Worm (Caenorhabditis elegans) whole organism, L2 larva: ENCODE data around the gene F55G11.2.

ENCODE experiments used
- C34F6.9 ChIP-seq: fragments of 150-350 bp; optimal IDR thresholded peaks from 2 replicates; lab custom pipeline; 2014; ENCODE audit warnings: missing biosample characterization, missing genetic modification characterization
- Y55F3AM.14 ChIP-seq: fragments of 200-800 bp; sonication (Bioruptor generic); optimal IDR thresholded peaks from 2 replicates; lab custom pipeline; 2018; ENCODE audit warnings: mild to moderate bottlenecking, missing genetic modification characterization, missing compliant biosample characterization
- ZK546.5 ChIP-seq: sonication (generic microtip); optimal IDR thresholded peaks from 2 replicates; lab custom pipeline; 2017; ENCODE audit warnings: missing biosample characterization, missing genetic modification characterization
- alr-1 ChIP-seq: fragments of 150-350 bp; optimal IDR thresholded peaks from 2 replicates; lab custom pipeline; 2014; ENCODE audit warnings: missing biosample characterization, missing genetic modification characterization
- aly-2 ChIP-seq: fragments of 150-350 bp; optimal IDR thresholded peaks from 2 replicates; lab custom pipeline; 2014; ENCODE audit warnings: missing biosample characterization, missing genetic modification characterization
- ama-1 ChIP-seq: fragments of 150-350 bp; optimal IDR thresholded peaks from 2 replicates; lab custom pipeline; 2018; ENCODE audit warnings: inconsistent platforms
- blmp-1 ChIP-seq: sonication (generic microtip); optimal IDR thresholded peaks from 2 replicates; lab custom pipeline; 2017; ENCODE audit warnings: missing genetic modification characterization, mild to moderate bottlenecking, missing compliant biosample characterization, antibody characterized with exemption, moderate library complexity; ENCODE audit not compliant: insufficient read depth
- ceh-16 ChIP-seq: fragments of 150-350 bp; optimal IDR thresholded peaks from 2 replicates; lab custom pipeline; 2014; ENCODE audit warnings: missing biosample characterization, missing genetic modification characterization
- crh-2 ChIP-seq: sonication (generic microtip); optimal IDR thresholded peaks from 2 replicates; lab custom pipeline; 2017; ENCODE audit warnings: missing biosample characterization, missing genetic modification characterization
- dmd-4 ChIP-seq: sonication (generic microtip); optimal IDR thresholded peaks from 2 replicates; lab custom pipeline; 2017; ENCODE audit warnings: missing biosample characterization, missing genetic modification characterization
- egl-27 ChIP-seq: sonication (generic microtip); optimal IDR thresholded peaks from 3 replicates; lab custom pipeline; 2017; ENCODE audit warnings: missing biosample characterization, missing genetic modification reagents, missing genetic modification characterization
- fos-1 ChIP-seq: fragments of 150-350 bp; optimal IDR thresholded peaks from 2 replicates; lab custom pipeline; 2014; ENCODE audit warnings: missing biosample characterization, missing genetic modification characterization
- lin-39 ChIP-seq: fragments of 150-350 bp; optimal IDR thresholded peaks from 2 replicates; lab custom pipeline; 2014; ENCODE audit warnings: missing biosample characterization, missing genetic modification reagents, missing genetic modification characterization
- lsy-2 ChIP-seq, 2 experiments: fragments of 150-350 bp in 1 of 2; sonication (generic microtip) in 1 of 2; optimal IDR thresholded peaks; 2 replicates each; lab custom pipeline; 2014 to 2017; ENCODE audit warnings: missing biosample characterization in 2 of 2, missing genetic modification characterization in 2 of 2
- mab-5 ChIP-seq: fragments of 150-350 bp; optimal IDR thresholded peaks from 2 replicates; lab custom pipeline; 2014; ENCODE audit warnings: missing biosample characterization, missing genetic modification characterization
- mdl-1 ChIP-seq, 2 experiments: fragments of 150-350 bp in 1 of 2; sonication (generic microtip) in 1 of 2; optimal IDR thresholded peaks; 2 replicates each; lab custom pipeline; 2017; ENCODE audit warnings: missing biosample characterization in 2 of 2, missing genetic modification characterization in 2 of 2
- nhr-10 ChIP-seq: sonication (generic microtip); optimal IDR thresholded peaks from 2 replicates; lab custom pipeline; 2017; ENCODE audit warnings: missing biosample characterization, missing genetic modification characterization
- nhr-12 ChIP-seq: fragments of 150-350 bp; optimal IDR thresholded peaks from 2 replicates; lab custom pipeline; 2014; ENCODE audit warnings: missing biosample characterization, missing genetic modification characterization
- nhr-129 ChIP-seq: fragments of 150-350 bp; optimal IDR thresholded peaks from 2 replicates; lab custom pipeline; 2014; ENCODE audit warnings: missing biosample characterization, missing genetic modification characterization
- nhr-237 ChIP-seq: fragments of 150-350 bp; optimal IDR thresholded peaks from 2 replicates; lab custom pipeline; 2014; ENCODE audit warnings: missing biosample characterization, missing genetic modification characterization
- nhr-25 ChIP-seq: fragments of 150-350 bp; sonication (generic microtip); optimal IDR thresholded peaks from 3 replicates; lab custom pipeline; 2014; ENCODE audit warnings: missing biosample characterization, missing genetic modification characterization
- nhr-6 ChIP-seq: fragments of 150-350 bp; optimal IDR thresholded peaks from 2 replicates; lab custom pipeline; 2014; ENCODE audit warnings: missing biosample characterization, missing genetic modification characterization
- sma-9 ChIP-seq, 2 experiments: fragments of 150-350 bp in 1 of 2; sonication (generic microtip) in 1 of 2; optimal IDR thresholded peaks; 2 replicates each; lab custom pipeline; 2014 to 2016; ENCODE audit warnings: missing genetic modification characterization in 2 of 2, mild to moderate bottlenecking in 1 of 2, missing biosample characterization in 1 of 2, missing compliant biosample characterization in 1 of 2, missing genetic modification reagents in 1 of 2, moderate library complexity in 1 of 2
- snpc-4 ChIP-seq: fragments of 150-350 bp; optimal IDR thresholded peaks from 2 replicates; lab custom pipeline; 2014; ENCODE audit warnings: missing biosample characterization, missing genetic modification characterization
- unc-55 ChIP-seq: fragments of 150-350 bp; sonication (generic microtip); optimal IDR thresholded peaks from 3 replicates; lab custom pipeline; 2014; ENCODE audit warnings: missing biosample characterization, missing genetic modification reagents, missing genetic modification characterization
- zag-1 ChIP-seq: fragments of 150-350 bp; optimal IDR thresholded peaks from 2 replicates; lab custom pipeline; 2014; ENCODE audit warnings: missing biosample characterization, missing genetic modification characterization
- ztf-11 ChIP-seq: sonication (generic microtip); optimal IDR thresholded peaks from 2 replicates; lab custom pipeline; 2017; ENCODE audit warnings: missing biosample characterization, missing genetic modification characterization
- ztf-4 ChIP-seq: fragments of 150-350 bp; optimal IDR thresholded peaks from 2 replicates; lab custom pipeline; 2014; ENCODE audit warnings: missing biosample characterization, missing genetic modification characterization

The F55G11.2 gene

DNA sequence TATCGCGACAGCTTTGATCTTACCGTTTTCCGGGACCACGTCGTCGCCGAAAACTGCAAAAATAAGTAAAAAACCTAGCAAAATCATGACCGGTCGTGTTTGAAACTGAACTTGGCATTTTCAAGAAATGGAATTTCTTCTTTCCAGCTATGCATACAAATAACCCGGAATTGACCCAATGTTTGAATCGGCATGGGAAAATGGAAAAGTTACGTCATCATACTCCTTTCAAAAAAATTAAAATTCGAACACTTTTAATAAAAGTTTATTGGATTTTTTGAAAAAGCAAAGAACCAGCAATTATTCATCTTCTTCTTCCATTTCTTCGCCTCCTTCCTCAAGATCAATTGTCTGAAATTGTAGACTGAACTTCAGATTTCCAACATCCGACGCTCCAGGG is 25.3 kb upstream of the F55G11.2 start, which contains the start of gene K10D11.4:
K10D11.4 (minus strand) TSS at position 101 of the 400 bp plus-strand sequence.
- TF ChIP-seq nhr-6 (tag; lab: Kevin White, UChicago) (no peak), egl-27 (no peak), aly-2 (tag; lab: Kevin White, UChicago) (no peak), mdl-1 (tag; optimal IDR thresholded peaks at IDR 0.05; lab: Kevin White, UChicago) (no peak), nhr-12 (no peak), lin-39 (no peak), unc-55 (GFP tag; lab: Kevin White, UChicago) (no peak), zag-1 (tag; lab: Kevin White, UChicago) (no peak), crh-2 (tag; lab: Kevin White, UChicago) (no peak), ztf-11 (no peak)

DNA sequence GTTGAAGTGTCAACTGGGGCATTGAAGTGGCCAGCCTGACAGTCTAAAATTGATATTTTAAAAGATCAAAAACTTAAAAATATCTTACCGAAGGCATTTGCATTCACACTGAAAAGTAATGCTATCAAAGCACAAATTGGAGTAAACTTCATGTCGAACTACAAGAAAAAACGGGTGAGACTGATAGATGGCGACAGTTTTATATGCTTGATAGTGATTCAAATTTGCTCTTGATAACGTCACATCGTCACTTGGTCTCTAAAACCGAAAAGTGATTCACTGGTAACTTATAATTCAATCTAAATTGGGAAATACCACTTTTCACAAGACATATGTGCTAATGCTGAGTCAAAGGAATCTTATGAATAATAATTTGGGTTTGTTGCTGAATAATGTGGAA is 22.5 kb upstream of the F55G11.2 start, which contains the start of gene K10D11.5:
K10D11.5 (minus strand) TSS at position 215 of the 400 bp plus-strand sequence.
- TF ChIP-seq fos-1 (tag; lab: Kevin White, UChicago), result peak; percentile 94
- TF ChIP-seq nhr-12, result no peak

DNA sequence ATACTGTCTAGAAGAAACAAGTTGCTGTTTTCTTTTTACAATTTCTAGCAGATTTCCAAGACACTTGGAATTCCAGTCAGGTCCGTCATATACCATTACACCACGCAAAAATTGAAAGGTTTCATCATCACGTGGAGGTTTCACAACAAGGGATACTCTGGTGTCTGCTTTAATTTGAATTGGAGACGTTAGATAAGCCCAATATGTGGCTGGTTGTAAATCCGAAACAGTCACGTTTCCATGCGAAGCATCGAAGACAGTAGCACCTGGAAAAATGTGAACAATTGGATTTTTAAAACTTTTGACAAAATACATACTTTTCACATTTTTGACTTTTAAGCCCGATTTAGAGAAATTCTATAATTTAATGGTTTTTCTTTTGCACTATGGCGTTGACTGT is 21.5 kb upstream of the F55G11.2 start:
- TF ChIP-seq mdl-1 (tag; optimal IDR thresholded peaks at IDR 0.05; lab: Kevin White, UChicago), result no peak
- no peak for TF ChIP-seq nhr-6 (tag; lab: Kevin White, UChicago)
- no peak for TF ChIP-seq ZK546.5 (tag; lab: Kevin White, UChicago)
- no peak for TF ChIP-seq nhr-129 (tag; lab: Kevin White, UChicago)
- no peak for TF ChIP-seq dmd-4 (tag; lab: Kevin White, UChicago)
- no peak for TF ChIP-seq fos-1 (tag; lab: Kevin White, UChicago)
- no peak for TF ChIP-seq nhr-25 (tag; lab: Kevin White, UChicago)

DNA sequence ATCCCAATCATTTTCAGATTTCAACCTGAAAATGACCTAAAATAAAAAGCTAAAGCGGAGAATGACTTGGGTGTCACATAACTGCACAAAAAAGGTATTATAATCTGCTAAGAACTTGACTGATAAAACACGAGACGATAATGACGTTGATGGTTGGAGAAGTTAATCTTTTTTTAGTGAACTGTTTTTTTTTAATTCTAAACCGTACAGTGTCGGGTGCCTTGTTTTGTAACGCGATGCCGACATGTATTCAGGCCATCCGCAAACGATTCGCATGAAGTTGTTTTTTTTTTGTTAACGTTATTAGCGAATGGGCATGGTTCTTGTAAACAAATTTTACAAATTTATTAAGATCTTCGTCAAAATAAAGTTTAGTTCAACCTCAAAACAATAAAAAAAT is 20.3 kb upstream of the F55G11.2 start, which contains the start of gene K10D11.6:
K10D11.6 (minus strand) TSS at position 101 of the 400 bp plus-strand sequence.
- TF ChIP-seq fos-1 (tag; lab: Kevin White, UChicago) (peak; percentile 7), nhr-237 (no peak), lsy-2 (tag; optimal IDR thresholded peaks at IDR 0.05; lab: Kevin White, UChicago) (no peak)
- TF ChIP-seq, all 48 proteins: peak for 1

DNA sequence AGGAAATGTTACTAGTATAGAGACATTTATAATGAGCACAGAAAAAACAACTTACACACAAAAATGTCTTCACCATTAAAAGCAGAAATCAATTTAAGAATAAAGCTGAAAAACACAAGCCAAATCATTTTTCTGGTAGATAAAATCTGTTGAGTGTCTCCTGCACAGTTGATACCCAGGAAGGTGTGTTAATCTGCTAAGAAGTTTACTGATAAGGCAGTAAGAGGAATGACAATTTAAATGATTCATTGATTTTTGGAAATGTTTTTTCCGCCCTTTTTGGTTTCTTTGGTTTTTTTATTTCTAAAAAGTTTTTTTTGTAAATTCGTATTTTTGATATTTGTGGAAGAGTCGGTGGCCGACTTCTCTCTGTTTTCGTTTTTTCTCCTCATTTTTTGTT is 16.9 kb upstream of the F55G11.2 start, which contains the start of gene K10D11.3:
K10D11.3 (minus strand) TSS at position 174 of the 400 bp plus-strand sequence.
- TF ChIP-seq lsy-2 (tag; optimal IDR thresholded peaks at IDR 0.05; lab: Kevin White, UChicago), result no peak
- TF ChIP-seq lin-39, result no peak
- TF ChIP-seq Y55F3AM.14 (GFP tag; lab: Kevin White, UChicago), result no peak
- TF ChIP-seq ZK546.5 (tag; lab: Kevin White, UChicago), result no peak
- TF ChIP-seq fos-1 (tag; lab: Kevin White, UChicago), result peak; percentile 64
- no peak for TF ChIP-seq alr-1 (tag; lab: Kevin White, UChicago)

- TF ChIP-seq ama-1 (lab: Kevin White, UChicago) (no peak), mdl-1 (tag; optimal IDR thresholded peaks at IDR 0.05; lab: Kevin White, UChicago) (no peak), ztf-4 (no peak), snpc-4 (tag; lab: Kevin White, UChicago) (no peak), dmd-4 (tag; lab: Kevin White, UChicago) (no peak), ztf-11 (no peak), crh-2 (tag; lab: Kevin White, UChicago) (no peak), blmp-1 (no peak), nhr-237 (no peak), fos-1 (tag; lab: Kevin White, UChicago) (peak; percentile 46), lin-39 (no peak), egl-27 (no peak), nhr-10 (tag; lab: Kevin White, UChicago) (no peak), mab-5 (tag; lab: Kevin White, UChicago) (no peak), ceh-16 (no peak), sma-9 (GFP tag; optimal IDR thresholded peaks at IDR 0.05; lab: Kevin White, UChicago) (peak; percentile 34), sma-9 (tag; optimal IDR thresholded peaks at IDR 0.05; lab: Kevin White, UChicago) (no peak), C34F6.9 (no peak)
Observed at ce11 chrIV:12978307-12979036, 9.4 kb upstream of the F55G11.2 start, which contains the start of gene K10D11.2. Gene K10D11.2 (plus strand): TSS chrIV:12978986.
